Worm (Caenorhabditis elegans): ENCODE measurements around the gene F26F12.5.

DNA sequence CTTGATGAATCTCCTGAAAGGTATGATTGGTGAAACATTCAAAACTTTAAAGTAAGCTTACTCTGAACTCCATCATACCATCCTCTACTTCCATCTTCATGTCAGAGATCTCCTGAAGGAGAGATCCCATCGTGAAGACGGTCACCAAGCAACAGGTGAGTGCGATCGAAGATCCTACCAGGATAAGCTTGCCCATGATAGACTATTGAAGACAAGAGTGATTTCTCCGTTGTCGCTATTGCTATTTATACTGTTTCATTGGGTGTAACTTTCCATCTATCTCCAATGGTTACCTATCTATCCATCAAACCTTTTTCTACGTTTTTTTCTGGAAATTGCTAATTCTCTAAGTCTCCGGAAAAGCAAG is 28.4 kb downstream of the F26F12.5 start, which contains the start of gene col-140:
- TF ChIP-seq fax-1 (tag; optimal IDR thresholded peaks at IDR 0.05) (no peak), unc-55 (GFP tag; optimal IDR thresholded peaks at IDR 0.05) (no peak), unc-3 (GFP tag; conservative IDR thresholded peaks at IDR 0.05) (no peak), unc-3 (tag; optimal IDR thresholded peaks at IDR 0.05) (no peak), K09A11.1 (tag; optimal IDR thresholded peaks at IDR 0.05; ENCODE audit: insufficient read depth) (no peak), pat-9 (tag; optimal IDR thresholded peaks at IDR 0.05) (no peak)

Measured in whole organism, late embryonic.